Fruit fly (Drosophila melanogaster): Measurements from ENCODE around the gene Mipp1.

Mipp1 gene

DNA sequence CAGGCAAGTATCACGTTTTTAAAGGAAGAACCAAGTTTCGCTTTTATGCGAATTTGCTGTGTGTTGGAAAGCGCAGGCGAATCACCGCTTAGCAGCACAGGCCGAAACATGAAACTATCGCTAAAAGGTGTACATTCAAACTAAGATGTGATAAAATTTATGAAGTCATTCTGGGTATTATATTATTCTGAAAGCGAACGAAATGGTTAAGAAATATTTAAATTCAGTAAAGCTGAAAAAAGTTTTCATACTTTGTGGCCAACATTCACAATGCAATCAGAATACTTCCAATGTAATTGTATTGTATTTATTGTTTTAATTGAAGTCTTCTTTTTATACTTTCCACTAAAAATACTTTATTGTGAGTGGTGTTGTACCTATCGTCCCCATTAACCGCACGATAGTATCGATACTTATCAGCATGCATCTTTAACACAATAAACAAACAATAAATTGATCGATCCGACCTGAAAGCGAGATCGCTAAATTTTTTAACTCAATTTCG, 8.1 kb upstream of the Mipp1 start, which contains the start of gene Smn (continued):
- no peak for TF ChIP-seq tll (GFP tag; optimal IDR thresholded peaks at IDR 0.05)
- TF ChIP-seq eyg (GFP tag; optimal IDR thresholded peaks at IDR 0.05): no peak
- no peak for TF ChIP-seq chif (GFP tag; optimal IDR thresholded peaks at IDR 0.05)
- TF ChIP-seq cato (GFP tag; optimal IDR thresholded peaks at IDR 0.05; ENCODE audit: borderline replicate concordance): no peak
- no peak for TF ChIP-seq Gsc (GFP tag; IDR thresholded peaks at IDR 0.05)
- TF ChIP-seq CG14441 (GFP tag; IDR thresholded peaks at IDR 0.05): no peak
- peak; percentile 37 for TF ChIP-seq Sin3A (optimal IDR thresholded peaks at IDR 0.05)
- TF ChIP-seq gsb-n (tag; optimal IDR thresholded peaks at IDR 0.05): no peak
- peak; percentile 27 for TF ChIP-seq CG4820 (GFP tag; optimal IDR thresholded peaks at IDR 0.05)
- TF ChIP-seq CG9876 (GFP tag; optimal IDR thresholded peaks at IDR 0.05): no peak
- TF ChIP-seq CG13287 (GFP tag; IDR thresholded peaks at IDR 0.05; ENCODE audit: partially characterized antibody): peak; percentile 84
- peak; percentile 13; the same call in 1 of the 2 replicates for TF ChIP-seq Drgx (GFP tag; IDR thresholded peaks at IDR 0.05)
- TF ChIP-seq usp (GFP tag; optimal IDR thresholded peaks at IDR 0.05): no peak
- no peak for TF ChIP-seq odd (GFP tag; optimal IDR thresholded peaks at IDR 0.05)
- TF ChIP-seq CG7839 (tag; optimal IDR thresholded peaks at IDR 0.05): peak; percentile 40
- TF ChIP-seq CG3065 (GFP tag; optimal IDR thresholded peaks at IDR 0.05): no peak
- TF ChIP-seq Awh (GFP tag; IDR thresholded peaks at IDR 0.05): no peak
- TF ChIP-seq bsh (GFP tag; optimal IDR thresholded peaks at IDR 0.05): peak in 1 of 2 experiments; percentile 30
- peak; percentile 22 for TF ChIP-seq Bdp1 (GFP tag; optimal IDR thresholded peaks at IDR 0.05)
- no peak for TF ChIP-seq CG13123 (GFP tag; optimal IDR thresholded peaks at IDR 0.05)
- peak; percentile 91 for TF ChIP-seq Scr (GFP tag; IDR thresholded peaks at IDR 0.05; ENCODE audit: partially characterized antibody)
- peak; percentile 15; the same call in 1 of the 2 replicates for TF ChIP-seq Ada2b (GFP tag; IDR thresholded peaks at IDR 0.05)
- TF ChIP-seq seq (GFP tag; IDR thresholded peaks at IDR 0.05): no peak
- TF ChIP-seq hbn (GFP tag; IDR thresholded peaks at IDR 0.05; ENCODE audit: partially characterized antibody): peak; percentile 77
- TF ChIP-seq HmgD (GFP tag; optimal IDR thresholded peaks at IDR 0.05): peak; percentile 4
- no peak for TF ChIP-seq CG2202 (tag; optimal IDR thresholded peaks at IDR 0.05)
- TF ChIP-seq CG4404 (GFP tag; IDR thresholded peaks at IDR 0.05): no peak
- TF ChIP-seq peb (GFP tag; IDR thresholded peaks at IDR 0.05): no peak
- no peak for TF ChIP-seq fru (optimal IDR thresholded peaks at IDR 0.05)
- TF ChIP-seq lab (GFP tag; optimal IDR thresholded peaks at IDR 0.05): peak; percentile 53
- TF ChIP-seq sens-2 (GFP tag; IDR thresholded peaks at IDR 0.05): no peak
- TF ChIP-seq CG16779 (GFP tag; IDR thresholded peaks at IDR 0.05): no peak
- TF ChIP-seq CG4707 (GFP tag; optimal IDR thresholded peaks at IDR 0.05): no peak
- peak; percentile 43 for TF ChIP-seq CG33213 (GFP tag; optimal IDR thresholded peaks at IDR 0.05)
- TF ChIP-seq jumu (GFP tag; optimal IDR thresholded peaks at IDR 0.05): peak; percentile 53
- peak; percentile 2 for TF ChIP-seq CG5245 (GFP tag; optimal IDR thresholded peaks at IDR 0.05)
- TF ChIP-seq CG14050 (GFP tag; IDR thresholded peaks at IDR 0.05): no peak
- peak; percentile 58; the same call in 2 of the 3 replicates for TF ChIP-seq CG17361 (GFP tag; IDR thresholded peaks at IDR 0.05)
- TF ChIP-seq salm (tag; optimal IDR thresholded peaks at IDR 0.05): no peak
- TF ChIP-seq tna (GFP tag; IDR thresholded peaks at IDR 0.05; ENCODE audit: partially characterized antibody): peak; percentile 73
- peak; percentile 7 for TF ChIP-seq Nf-YB (GFP tag; optimal IDR thresholded peaks at IDR 0.05)
- peak; percentile 5 to 50 for TF ChIP-seq Pdp1 (GFP tag; optimal IDR thresholded peaks at IDR 0.05)
- TF ChIP-seq Hr3 (GFP tag; optimal IDR thresholded peaks at IDR 0.05): peak; percentile 52
- TF ChIP-seq CG2116 (GFP tag; optimal IDR thresholded peaks at IDR 0.05): peak; percentile 97
- no peak for TF ChIP-seq CG10565 (GFP tag; optimal IDR thresholded peaks at IDR 0.05)
- TF ChIP-seq toy (GFP tag; IDR thresholded peaks at IDR 0.05): no peak
- TF ChIP-seq exex (tag; optimal IDR thresholded peaks at IDR 0.05): no peak
- peak; percentile 27 for TF ChIP-seq CG13296 (GFP tag; optimal IDR thresholded peaks at IDR 0.05)
- TF ChIP-seq CG5953 (GFP tag; IDR thresholded peaks at IDR 0.05): no peak
- TF ChIP-seq CG30020 (tag; optimal IDR thresholded peaks at IDR 0.05): peak; percentile 31
- no peak for TF ChIP-seq prd (optimal IDR thresholded peaks at IDR 0.05)
- TF ChIP-seq prd (GFP tag; IDR thresholded peaks at IDR 0.05): 0 out of 3 replicates have a peak, but pooled peaks have one; percentile 13
